Worm (Caenorhabditis elegans) whole organism, L2 larva: Measurements from ENCODE around the gene srlf-36.

Experiments
- aly-2 ChIP-seq: fragments of 150-350 bp; optimal IDR thresholded peaks from 2 replicates; lab custom pipeline; 2014; ENCODE audit warnings: missing biosample characterization, missing genetic modification characterization
- ama-1 ChIP-seq: fragments of 150-350 bp; optimal IDR thresholded peaks from 2 replicates; lab custom pipeline; 2018; ENCODE audit warnings: inconsistent platforms
- egl-27 ChIP-seq: sonication (generic microtip); optimal IDR thresholded peaks from 3 replicates; lab custom pipeline; 2017; ENCODE audit warnings: missing biosample characterization, missing genetic modification reagents, missing genetic modification characterization
- elt-3 ChIP-seq: sonication (generic microtip); optimal IDR thresholded peaks from 2 replicates; lab custom pipeline; 2017; ENCODE audit warnings: missing biosample characterization, missing genetic modification characterization
- lin-11 ChIP-seq: fragments of 150-350 bp; sonication (generic microtip); optimal IDR thresholded peaks from 2 replicates; lab custom pipeline; 2014; ENCODE audit warnings: missing biosample characterization, missing genetic modification characterization, inconsistent platforms, mixed read lengths
- lin-39 ChIP-seq: fragments of 150-350 bp; optimal IDR thresholded peaks from 2 replicates; lab custom pipeline; 2014; ENCODE audit warnings: missing biosample characterization, missing genetic modification reagents, missing genetic modification characterization
- nhr-12 ChIP-seq: fragments of 150-350 bp; optimal IDR thresholded peaks from 2 replicates; lab custom pipeline; 2014; ENCODE audit warnings: missing biosample characterization, missing genetic modification characterization
- nhr-129 ChIP-seq: fragments of 150-350 bp; optimal IDR thresholded peaks from 2 replicates; lab custom pipeline; 2014; ENCODE audit warnings: missing biosample characterization, missing genetic modification characterization
- nhr-237 ChIP-seq: fragments of 150-350 bp; optimal IDR thresholded peaks from 2 replicates; lab custom pipeline; 2014; ENCODE audit warnings: missing biosample characterization, missing genetic modification characterization
- sma-9 ChIP-seq, 2 experiments: fragments of 150-350 bp in 1 of 2; sonication (generic microtip) in 1 of 2; optimal IDR thresholded peaks; 2 replicates each; lab custom pipeline; 2014 to 2016; ENCODE audit warnings: missing genetic modification characterization in 2 of 2, mild to moderate bottlenecking in 1 of 2, missing biosample characterization in 1 of 2, missing compliant biosample characterization in 1 of 2, missing genetic modification reagents in 1 of 2, moderate library complexity in 1 of 2
- snpc-4 ChIP-seq: fragments of 150-350 bp; optimal IDR thresholded peaks from 2 replicates; lab custom pipeline; 2014; ENCODE audit warnings: missing biosample characterization, missing genetic modification characterization

DNA sequence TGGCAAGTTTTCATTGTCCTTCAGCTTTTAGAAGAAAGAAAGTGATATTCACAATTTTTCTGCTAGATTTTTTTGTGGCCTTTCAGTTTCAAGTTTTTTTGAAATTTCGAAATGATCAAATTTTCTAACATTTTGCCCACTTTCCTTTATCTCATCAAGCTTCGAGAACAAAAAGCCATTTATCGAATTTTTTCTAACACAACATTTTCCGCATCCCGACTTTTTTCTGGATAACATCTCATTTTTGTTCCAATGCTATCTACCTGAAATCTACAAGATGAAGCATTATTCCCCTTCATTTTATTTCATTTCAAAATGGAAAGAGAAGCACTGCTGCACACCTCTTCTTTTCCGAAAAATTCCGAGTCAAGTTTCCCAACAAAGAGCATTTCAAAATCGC lies 16.6 kb downstream of the srlf-36 start, which contains the start of gene ZK488.5:
- no peak for TF ChIP-seq nhr-12 (tag; lab: Kevin White, UChicago)
- no peak for TF ChIP-seq ama-1
- TF ChIP-seq lin-11 (tag; lab: Kevin White, UChicago): no peak
- TF ChIP-seq snpc-4 (tag; lab: Kevin White, UChicago): no peak
- no peak for TF ChIP-seq nhr-237 (tag; lab: Kevin White, UChicago)
- no peak for TF ChIP-seq nhr-129 (tag; lab: Kevin White, UChicago)
- TF ChIP-seq aly-2 (tag; lab: Kevin White, UChicago): no peak
- no peak for TF ChIP-seq lin-39 (tag; lab: Kevin White, UChicago)
- no peak for TF ChIP-seq elt-3 (tag; lab: Kevin White, UChicago)
- no peak for TF ChIP-seq egl-27 (tag; lab: Kevin White, UChicago)
- no peak for TF ChIP-seq sma-9 (GFP tag; optimal IDR thresholded peaks at IDR 0.05; lab: Kevin White, UChicago)
- no peak for TF ChIP-seq sma-9 (tag; optimal IDR thresholded peaks at IDR 0.05; lab: Kevin White, UChicago)
